Worm (Caenorhabditis elegans) whole organism, L4 larva: Measurements from ENCODE around the gene rrp-8.

Experiments used
- F37D6.2 ChIP-seq: sonication (generic microtip); optimal IDR thresholded peaks from 2 replicates; lab custom pipeline; 2016; ENCODE audit warnings: mild to moderate bottlenecking, missing genetic modification characterization, missing compliant biosample characterization
- F44E2.7 ChIP-seq: fragments of 200-800 bp; sonication (Bioruptor generic); IDR thresholded peaks from 2 replicates; pipeline ENCODE4 v2.1.2; 2022; ENCODE audit warnings: missing genetic modification characterization, missing compliant biosample characterization
- T20F7.1 ChIP-seq: fragments of 200-800 bp; sonication (Bioruptor generic); optimal IDR thresholded peaks from 2 replicates; lab custom pipeline; 2018; ENCODE audit warnings: mild to moderate bottlenecking, missing genetic modification characterization, missing compliant biosample characterization
- Y48G9A.11 ChIP-seq: fragments of 200-800 bp; sonication (Bioruptor generic); IDR thresholded peaks from 2 replicates; pipeline ENCODE4 v1.3.6; 2022; ENCODE audit warnings: missing genetic modification reagents, missing genetic modification characterization, missing compliant biosample characterization
- Y75B8A.6 ChIP-seq: fragments of 200-800 bp; sonication (Bioruptor generic); IDR thresholded peaks from 2 replicates; pipeline ENCODE4 v1.3.6; 2022; ENCODE audit warnings: missing genetic modification reagents, missing genetic modification characterization, missing compliant biosample characterization
- ZK337.2 ChIP-seq: fragments of 200-800 bp; sonication (Bioruptor generic); IDR thresholded peaks from 2 replicates; pipeline ENCODE4 v1.3.6; 2022; ENCODE audit warnings: missing genetic modification reagents, missing genetic modification characterization, missing compliant biosample characterization
- aha-1 ChIP-seq: fragments of 150-350 bp; peaks from one replicate; lab custom pipeline; 2014; ENCODE audit warnings: missing biosample characterization, missing genetic modification characterization
- attf-4 ChIP-seq: sonication (generic microtip); optimal IDR thresholded peaks from 3 replicates; lab custom pipeline; 2017; ENCODE audit warnings: missing biosample characterization, missing genetic modification characterization
- ceh-32 ChIP-seq: sonication (generic microtip); optimal IDR thresholded peaks from 2 replicates; lab custom pipeline; 2016; ENCODE audit warnings: mild to moderate bottlenecking, missing genetic modification characterization, missing compliant biosample characterization; ENCODE audit not compliant: poor library complexity
- ces-1 ChIP-seq: fragments of 150-350 bp; sonication (generic microtip); optimal IDR thresholded peaks from 4 replicates; lab custom pipeline; 2014; ENCODE audit warnings: missing biosample characterization, missing genetic modification reagents, missing genetic modification characterization
- daf-12 ChIP-seq: fragments of 150-350 bp; optimal IDR thresholded peaks from 2 replicates; lab custom pipeline; 2014; ENCODE audit warnings: missing biosample characterization, missing genetic modification reagents, missing genetic modification characterization
- daf-19 ChIP-seq: fragments of 200-800 bp; sonication (Bioruptor generic); conservative IDR thresholded peaks from 2 replicates; pipeline ENCODE4 v1.3.6; 2022; ENCODE audit warnings: missing genetic modification characterization, missing compliant biosample characterization
- dmd-6 ChIP-seq: fragments of 200-800 bp; sonication (Bioruptor generic); IDR thresholded peaks from 2 replicates; pipeline ENCODE4 v1.3.6; 2022; ENCODE audit warnings: missing genetic modification reagents, missing genetic modification characterization, missing compliant biosample characterization
- fkh-10 ChIP-seq: fragments of 150-350 bp; optimal IDR thresholded peaks from 2 replicates; lab custom pipeline; 2014; ENCODE audit warnings: missing biosample characterization, missing genetic modification reagents, missing genetic modification characterization
- hif-1 ChIP-seq, 2 experiments: sonication (generic microtip); optimal IDR thresholded peaks; 2 replicates each; lab custom pipeline; 2016 to 2017; ENCODE audit warnings: missing compliant biosample characterization in 2 of 2, missing genetic modification characterization in 2 of 2, missing genetic modification reagents in 2 of 2, missing genotype in 2 of 2, mild to moderate bottlenecking in 1 of 2
- hlh-11 ChIP-seq: fragments of 200-800 bp; sonication (Bioruptor generic); optimal IDR thresholded peaks from 2 replicates; lab custom pipeline; 2018; ENCODE audit warnings: mild to moderate bottlenecking, missing genetic modification characterization, missing compliant biosample characterization
- hlh-30 ChIP-seq: sonication (generic microtip); optimal IDR thresholded peaks from 2 replicates; lab custom pipeline; 2017; ENCODE audit warnings: antibody characterized with exemption, mild to moderate bottlenecking, missing genetic modification characterization, missing compliant biosample characterization; ENCODE audit not compliant: insufficient read depth
- lim-7 ChIP-seq: fragments of 200-800 bp; sonication (Bioruptor generic); IDR thresholded peaks from 2 replicates; pipeline ENCODE4 v1.3.6; 2022; ENCODE audit warnings: missing genetic modification characterization, missing compliant biosample characterization
- lin-38 ChIP-seq: fragments of 200-800 bp; sonication (Bioruptor generic); IDR thresholded peaks from 2 replicates; pipeline ENCODE4 v1.3.6; 2022; ENCODE audit warnings: missing genetic modification reagents, missing genetic modification characterization, missing compliant biosample characterization
- lin-39 ChIP-seq: fragments of 150-350 bp; optimal IDR thresholded peaks from 2 replicates; lab custom pipeline; 2014; ENCODE audit warnings: missing biosample characterization, missing genetic modification reagents, missing genetic modification characterization
- mdt-29 ChIP-seq: fragments of 200-800 bp; sonication (Bioruptor generic); IDR thresholded peaks from 2 replicates; pipeline ENCODE4 v1.3.6; 2022; ENCODE audit warnings: missing genetic modification reagents, missing genetic modification characterization, missing compliant biosample characterization
- mes-2 ChIP-seq: sonication (generic microtip); optimal IDR thresholded peaks from 2 replicates; lab custom pipeline; 2016; ENCODE audit warnings: missing genotype, mild to moderate bottlenecking, missing genetic modification characterization, missing compliant biosample characterization; ENCODE audit not compliant: poor library complexity, severe bottlenecking
- mxl-2 ChIP-seq: fragments of 200-800 bp; sonication (Bioruptor generic); conservative IDR thresholded peaks from 2 replicates; pipeline ENCODE4 v1.3.6; 2022; ENCODE audit warnings: missing genetic modification reagents, missing genetic modification characterization, missing compliant biosample characterization
- nhr-11 ChIP-seq: fragments of 150-350 bp; optimal IDR thresholded peaks from 2 replicates; lab custom pipeline; 2014; ENCODE audit warnings: missing biosample characterization, missing genetic modification characterization
- pha-4 ChIP-seq, 2 experiments: fragments of 150-350 bp in 1 of 2; fragments of 200-800 bp in 1 of 2; sonication (Bioruptor generic) in 1 of 2; IDR thresholded peaks in 1 of 2; optimal IDR thresholded peaks in 1 of 2; 2 replicates each; pipeline versions ENCODE4 v1.3.6 to Lab custom; 2014 to 2022; ENCODE audit warnings: missing genetic modification characterization in 2 of 2, missing genetic modification reagents in 2 of 2, missing biosample characterization in 1 of 2, missing compliant biosample characterization in 1 of 2
- set-16 ChIP-seq: fragments of 200-800 bp; sonication (Bioruptor generic); IDR thresholded peaks from 2 replicates; pipeline ENCODE4 v1.3.6; 2022; ENCODE audit warnings: missing genetic modification reagents, missing genetic modification characterization, missing compliant biosample characterization
- unc-130 ChIP-seq: sonication (generic microtip); optimal IDR thresholded peaks from 2 replicates; lab custom pipeline; 2016; ENCODE audit warnings: missing genetic modification reagents, missing genetic modification characterization, missing compliant biosample characterization
- unc-39 ChIP-seq: sonication (generic microtip); optimal IDR thresholded peaks from 2 replicates; lab custom pipeline; 2017; ENCODE audit warnings: missing biosample characterization, missing genetic modification characterization
- ztf-11 ChIP-seq: fragments of 150-350 bp; optimal IDR thresholded peaks from 2 replicates; lab custom pipeline; 2014; ENCODE audit warnings: missing biosample characterization, missing genetic modification characterization

The rrp-8 gene

ce11 chrIV:443622-444021 lies 47.3 kb downstream of the rrp-8 start, which contains the start of gene mrpl-55 (continued):
- peak; percentile 94 for TF ChIP-seq mes-2 (tag; lab: Kevin White, UChicago)
- TF ChIP-seq hlh-11 (tag; lab: Kevin White, UChicago) = peak; percentile 62
- TF ChIP-seq dmd-6 = peak; percentile 46
- no peak for TF ChIP-seq ZK337.2
- TF ChIP-seq set-16 (GFP tag; lab: Robert Waterston, UW) = no peak
- no peak for TF ChIP-seq F44E2.7 (GFP tag; lab: Robert Waterston, UW)
- peak; percentile 99 for TF ChIP-seq lin-38
- TF ChIP-seq fkh-10 (GFP tag; lab: Kevin White, UChicago) = peak; percentile 66
- TF ChIP-seq mxl-2 (GFP tag; lab: Robert Waterston, UW) = no peak
- peak in 1 of 2 experiments; percentile 80 for TF ChIP-seq hif-1 (tag; optimal IDR thresholded peaks at IDR 0.05; lab: Kevin White, UChicago)
- TF ChIP-seq lim-7 (GFP tag; lab: Robert Waterston, UW) = no peak
- peak; percentile 56 for TF ChIP-seq F37D6.2 (tag; lab: Kevin White, UChicago)
- no peak for TF ChIP-seq ceh-32 (tag; lab: Kevin White, UChicago)
- peak; percentile 99 for TF ChIP-seq aha-1 (tag; lab: Kevin White, UChicago)
- no peak for TF ChIP-seq Y48G9A.11
- TF ChIP-seq attf-4 (tag; lab: Kevin White, UChicago) = no peak
- TF ChIP-seq ces-1 (GFP tag; lab: Kevin White, UChicago) = no peak
- TF ChIP-seq daf-19 (GFP tag; lab: Robert Waterston, UW) = no peak
- TF ChIP-seq pha-4 (GFP tag; IDR thresholded peaks at IDR 0.05; lab: Robert Waterston, UW) = no peak
- TF ChIP-seq pha-4 (tag; optimal IDR thresholded peaks at IDR 0.05; lab: Kevin White, UChicago) = peak; percentile 24
- TF ChIP-seq T20F7.1 (GFP tag; lab: Kevin White, UChicago) = peak; percentile 81
- TF ChIP-seq lin-39 (tag; lab: Kevin White, UChicago) = no peak
- TF ChIP-seq ztf-11 = no peak
- no peak for TF ChIP-seq unc-39 (tag; lab: Kevin White, UChicago)
- peak; percentile 75 for TF ChIP-seq hlh-30 (tag; lab: Kevin White, UChicago)
- no peak for TF ChIP-seq daf-12 (tag; lab: Kevin White, UChicago)
- TF ChIP-seq mdt-29 = no peak

- no peak for TF ChIP-seq unc-130 (GFP tag; lab: Kevin White, UChicago)
- no peak for TF ChIP-seq daf-12 (tag; lab: Kevin White, UChicago)
- TF ChIP-seq fkh-10 (GFP tag; lab: Kevin White, UChicago) = no peak
- no peak for TF ChIP-seq Y75B8A.6 (GFP tag; lab: Robert Waterston, UW)
- no peak for TF ChIP-seq nhr-11 (tag; lab: Kevin White, UChicago)
Measured at ce11 chrIV:445377-445776, 49.0 kb downstream of the rrp-8 start, which contains the start of gene dpm-1. Gene dpm-1, plus strand, starts transcription at chrIV:445677.
